Worm (Caenorhabditis elegans): Measurements from ENCODE around the gene F15G9.6.

ce11 chrX:9680119-9680682 is 29.4 kb upstream of the F15G9.6 start, which contains the start of gene ifp-1:
- TF ChIP-seq lin-13 (GFP tag; optimal IDR thresholded peaks at IDR 0.05) (no peak), swsn-7 (tag; optimal IDR thresholded peaks at IDR 0.05) (no peak), jun-1 (tag; optimal IDR thresholded peaks at IDR 0.05) (no peak), nhr-76 (tag; optimal IDR thresholded peaks at IDR 0.05) (no peak), unc-62 (GFP tag; optimal IDR thresholded peaks at IDR 0.05) (no peak), lsy-2 (tag; optimal IDR thresholded peaks at IDR 0.05) (no peak), snpc-4 (tag; optimal IDR thresholded peaks at IDR 0.05) (no peak), nhr-237 (tag; optimal IDR thresholded peaks at IDR 0.05) (no peak), nhr-11 (tag; optimal IDR thresholded peaks at IDR 0.05) (no peak), alr-1 (tag; optimal IDR thresholded peaks at IDR 0.05; ENCODE audit: borderline replicate concordance) (no peak), hlh-17 (GFP tag; optimal IDR thresholded peaks at IDR 0.05; ENCODE audit: borderline replicate concordance) (no peak), egl-27 (tag; optimal IDR thresholded peaks at IDR 0.05) (no peak), ama-1 (optimal IDR thresholded peaks at IDR 0.05) (no peak), sox-4 (tag; optimal IDR thresholded peaks at IDR 0.05) (no peak)

Measured in whole organism, L1 larva.